In genomic region chrIV:8743654-8744332, ce11 we compare ENCODE assay signal across 2 worm cellular contexts.
A peak's percentile ranks its signal among the peaks of the same experiment; 100 is the strongest.
TF ChIP-seq lines count a peak whose summit lies in the region.

TSS of gene F21D5.7 (minus strand) at chrIV:8743704.

TF ChIP-seq in whole organism, L2 larva, 48 proteins besides CTCF, POLR2A, EP300 and RAD21 (continued from another document):
- TF ChIP-seq lin-13 (GFP tag; optimal IDR thresholded peaks at IDR 0.05; lab: Kevin White, UChicago) (peak; percentile 67), nhr-11 (tag; optimal IDR thresholded peaks at IDR 0.05; lab: Kevin White, UChicago) (no peak), nhr-6 (tag; optimal IDR thresholded peaks at IDR 0.05; lab: Kevin White, UChicago) (peak; percentile 35), ztf-11 (tag; optimal IDR thresholded peaks at IDR 0.05; lab: Kevin White, UChicago) (no peak), mbf-1 (tag; optimal IDR thresholded peaks at IDR 0.05; lab: Kevin White, UChicago) (no peak), ztf-4 (tag; optimal IDR thresholded peaks at IDR 0.05; lab: Kevin White, UChicago) (peak; percentile 52), sma-9 (GFP tag; optimal IDR thresholded peaks at IDR 0.05; lab: Kevin White, UChicago) (peak; percentile 84), sma-9 (tag; optimal IDR thresholded peaks at IDR 0.05; lab: Kevin White, UChicago) (no peak), Y55F3AM.14 (GFP tag; optimal IDR thresholded peaks at IDR 0.05; lab: Kevin White, UChicago) (no peak), aly-2 (tag; optimal IDR thresholded peaks at IDR 0.05; lab: Kevin White, UChicago) (no peak), unc-62 (GFP tag; optimal IDR thresholded peaks at IDR 0.05; lab: Kevin White, UChicago) (no peak), crh-2 (tag; optimal IDR thresholded peaks at IDR 0.05; lab: Kevin White, UChicago) (peak; percentile 91), sma-3 (GFP tag; optimal IDR thresholded peaks at IDR 0.05; lab: Kevin White, UChicago) (no peak), ama-1 (optimal IDR thresholded peaks at IDR 0.05; lab: Kevin White, UChicago) (no peak), snpc-4 (tag; optimal IDR thresholded peaks at IDR 0.05; lab: Kevin White, UChicago) (peak; percentile 31), dmd-4 (tag; optimal IDR thresholded peaks at IDR 0.05; lab: Kevin White, UChicago) (peak; percentile 26), nhr-25 (tag; optimal IDR thresholded peaks at IDR 0.05; lab: Kevin White, UChicago) (no peak), skn-1 (tag; optimal IDR thresholded peaks at IDR 0.05; lab: Kevin White, UChicago) (peak; percentile 41), mdl-1 (tag; optimal IDR thresholded peaks at IDR 0.05; lab: Kevin White, UChicago) (peak in 1 of 2 experiments; percentile 31), C34F6.9 (tag; optimal IDR thresholded peaks at IDR 0.05; lab: Kevin White, UChicago) (peak; percentile 89), fos-1 (tag; optimal IDR thresholded peaks at IDR 0.05; lab: Kevin White, UChicago) (peak; percentile 55), elt-3 (tag; optimal IDR thresholded peaks at IDR 0.05; lab: Kevin White, UChicago) (no peak), alr-1 (tag; optimal IDR thresholded peaks at IDR 0.05; lab: Kevin White, UChicago) (no peak), lsy-2 (tag; optimal IDR thresholded peaks at IDR 0.05; lab: Kevin White, UChicago) (peak; percentile 68 to 89), lin-11 (tag; optimal IDR thresholded peaks at IDR 0.05; lab: Kevin White, UChicago) (peak; percentile 55)

TF ChIP-seq in whole organism, L4 larva, 104 proteins besides CTCF, POLR2A, EP300 and RAD21 (continued from another document):
- TF ChIP-seq ztf-7 (tag; optimal IDR thresholded peaks at IDR 0.05; lab: Kevin White, UChicago) (peak; percentile 72), F37D6.2 (tag; optimal IDR thresholded peaks at IDR 0.05; lab: Kevin White, UChicago) (peak; percentile 22), pha-4 (GFP tag; IDR thresholded peaks at IDR 0.05; lab: Robert Waterston, UW) (peak; percentile 52; the same call in 1 of the 2 replicates), pha-4 (tag; optimal IDR thresholded peaks at IDR 0.05; lab: Kevin White, UChicago) (peak; percentile 80), zfp-2 (tag; optimal IDR thresholded peaks at IDR 0.05; lab: Kevin White, UChicago) (no peak), mep-1 (tag; optimal IDR thresholded peaks at IDR 0.05; lab: Kevin White, UChicago) (peak; percentile 80), ceh-44 (GFP tag; IDR thresholded peaks at IDR 0.05; lab: Robert Waterston, UW) (no peak), fkh-10 (GFP tag; optimal IDR thresholded peaks at IDR 0.05; lab: Kevin White, UChicago) (no peak), spr-1 (tag; optimal IDR thresholded peaks at IDR 0.05; lab: Kevin White, UChicago) (peak; percentile 46), hif-1 (tag; optimal IDR thresholded peaks at IDR 0.05; lab: Kevin White, UChicago) (peak in 1 of 2 experiments; percentile 44), mes-2 (tag; optimal IDR thresholded peaks at IDR 0.05; lab: Kevin White, UChicago; ENCODE audit: poor library complexity, severe bottlenecking) (peak; percentile 76), daf-16 (GFP tag; optimal IDR thresholded peaks at IDR 0.05; lab: Kevin White, UChicago) (peak in 1 of 2 experiments; percentile 34), daf-16 (tag; optimal IDR thresholded peaks at IDR 0.05; lab: Kevin White, UChicago) (peak; percentile 70), nhr-111 (GFP tag; optimal IDR thresholded peaks at IDR 0.05; lab: Kevin White, UChicago) (no peak), ceh-28 (tag; optimal IDR thresholded peaks at IDR 0.05; lab: Kevin White, UChicago) (peak; percentile 33), ZK337.2 (GFP tag; IDR thresholded peaks at IDR 0.05; lab: Robert Waterston, UW) (no peak), T26A8.4 (GFP tag; IDR thresholded peaks at IDR 0.05; lab: Robert Waterston, UW) (peak; percentile 94; the same call in 1 of the 2 replicates), daf-19 (GFP tag; conservative IDR thresholded peaks at IDR 0.05; lab: Robert Waterston, UW) (no peak), lin-13 (GFP tag; optimal IDR thresholded peaks at IDR 0.05; lab: Kevin White, UChicago) (peak; percentile 35), lin-15B (tag; optimal IDR thresholded peaks at IDR 0.05; lab: Kevin White, UChicago) (no peak), F10B5.3 (tag; optimal IDR thresholded peaks at IDR 0.05; lab: Kevin White, UChicago) (no peak), pqm-1 (tag; optimal IDR thresholded peaks at IDR 0.05; lab: Kevin White, UChicago) (no peak), rbr-2 (tag; optimal IDR thresholded peaks at IDR 0.05; lab: Kevin White, UChicago) (peak; percentile 64), nhr-102 (tag; optimal IDR thresholded peaks at IDR 0.05; lab: Kevin White, UChicago) (peak; percentile 74), lin-39 (tag; optimal IDR thresholded peaks at IDR 0.05; lab: Kevin White, UChicago) (no peak), mdt-29 (GFP tag; IDR thresholded peaks at IDR 0.05; lab: Robert Waterston, UW) (no peak), ceh-32 (tag; optimal IDR thresholded peaks at IDR 0.05; lab: Kevin White, UChicago; ENCODE audit: poor library complexity) (no peak), unc-62 (GFP tag; optimal IDR thresholded peaks at IDR 0.05 in 1 of 2; lab: Kevin White, UChicago) (peak in 1 of 2 experiments; percentile 51), unc-62 (tag; optimal IDR thresholded peaks at IDR 0.05; lab: Kevin White, UChicago) (no peak), ctbp-1 (GFP tag; IDR thresholded peaks at IDR 0.05; lab: Robert Waterston, UW) (peak; percentile 24; the same call in 1 of the 2 replicates), hlh-11 (tag; optimal IDR thresholded peaks at IDR 0.05; lab: Kevin White, UChicago) (peak; percentile 84), snpc-1.2 (GFP tag; IDR thresholded peaks at IDR 0.05; lab: Robert Waterston, UW) (peak; percentile 53; the same call in 1 of the 2 replicates), dpl-1 (GFP tag; optimal IDR thresholded peaks at IDR 0.05; lab: Kevin White, UChicago) (peak; percentile 86), skn-1 (tag; optimal IDR thresholded peaks at IDR 0.05; lab: Kevin White, UChicago) (no peak), zfp-3 (GFP tag; conservative IDR thresholded peaks at IDR 0.05; lab: Robert Waterston, UW) (peak; percentile 35; the same call in 1 of the 2 replicates), aha-1 (tag; lab: Kevin White, UChicago) (peak; percentile 76), nhr-6 (tag; optimal IDR thresholded peaks at IDR 0.05; lab: Kevin White, UChicago) (peak; percentile 46), lin-38 (GFP tag; IDR thresholded peaks at IDR 0.05; lab: Robert Waterston, UW) (peak; percentile 77), jun-1 (tag; optimal IDR thresholded peaks at IDR 0.05; lab: Kevin White, UChicago) (no peak), nhr-28 (tag; optimal IDR thresholded peaks at IDR 0.05; lab: Kevin White, UChicago) (peak; percentile 56), nhr-77 (tag; optimal IDR thresholded peaks at IDR 0.05; lab: Kevin White, UChicago) (peak; percentile 58), T20F7.1 (GFP tag; optimal IDR thresholded peaks at IDR 0.05; lab: Kevin White, UChicago) (peak; percentile 86)
TF ChIP-seq in whole organism, L4 larva: peak in this region for 37.
